Fruit fly (Drosophila melanogaster) whole organism, pupa: ENCODE data around the gene CG15143.

ENCODE experiments used
- CG10348 ChIP-seq: fragments of 200-800 bp; sonication (Bioruptor generic); IDR thresholded peaks from 2 replicates; pipeline ENCODE4 v1.3.6; 2022; ENCODE audit warnings: missing biosample characterization, missing genetic modification characterization
- CG12605 ChIP-seq: fragments of 200-800 bp; sonication (Bioruptor generic); IDR thresholded peaks from 2 replicates; pipeline ENCODE4 v1.3.6; 2022; ENCODE audit warnings: missing biosample characterization, missing genetic modification characterization
- CG13204 ChIP-seq: fragments of 200-800 bp; sonication (Bioruptor generic); optimal IDR thresholded peaks from 2 replicates; lab custom pipeline; 2018; ENCODE audit warnings: missing biosample characterization, mild to moderate bottlenecking, missing genetic modification characterization, moderate library complexity
- CG14655 ChIP-seq: fragments of 200-800 bp; sonication (Bioruptor generic); optimal IDR thresholded peaks from 3 replicates; lab custom pipeline; 2017; ENCODE audit warnings: mild to moderate bottlenecking, missing biosample characterization, missing genetic modification reagents, missing genetic modification characterization
- CG15710 ChIP-seq: fragments of 200-800 bp; sonication (Bioruptor generic); optimal IDR thresholded peaks from 2 replicates; lab custom pipeline; 2018; ENCODE audit warnings: missing biosample characterization, mild to moderate bottlenecking, missing genetic modification characterization, moderate library complexity
- CG17806 ChIP-seq: fragments of 200-800 bp; sonication (Bioruptor generic); optimal IDR thresholded peaks from 2 replicates; lab custom pipeline; 2018; ENCODE audit warnings: missing biosample characterization, mild to moderate bottlenecking, missing genetic modification characterization, moderate library complexity
- CG32121 ChIP-seq: fragments of 200-800 bp; sonication (Bioruptor generic); IDR thresholded peaks from 2 replicates; pipeline ENCODE4 v1.3.6; 2022; ENCODE audit warnings: missing biosample characterization, missing genetic modification characterization
- CG34367 ChIP-seq: fragments of 200-800 bp; sonication (Bioruptor generic); optimal IDR thresholded peaks from 2 replicates; lab custom pipeline; 2018; ENCODE audit warnings: missing biosample characterization, mild to moderate bottlenecking, missing genetic modification characterization
- CG4496 ChIP-seq: fragments of 200-800 bp; sonication (Bioruptor generic); IDR thresholded peaks from 3 replicates; pipeline ENCODE4 v1.3.6; 2022; ENCODE audit warnings: missing biosample characterization, missing genetic modification characterization
- CG8159 ChIP-seq: fragments of 200-800 bp; sonication (Bioruptor generic); optimal IDR thresholded peaks from 3 replicates; lab custom pipeline; 2018; ENCODE audit warnings: missing biosample characterization, mild to moderate bottlenecking, missing genetic modification characterization, moderate library complexity
- CG8301 ChIP-seq: fragments of 200-800 bp; sonication (Bioruptor generic); optimal IDR thresholded peaks from 2 replicates; lab custom pipeline; 2018; ENCODE audit warnings: missing biosample characterization, mild to moderate bottlenecking, missing genetic modification characterization
- CG9948 ChIP-seq: fragments of 200-800 bp; sonication (Bioruptor generic); optimal IDR thresholded peaks from 2 replicates; lab custom pipeline; 2018; ENCODE audit warnings: missing biosample characterization, mild to moderate bottlenecking, missing genetic modification characterization, moderate library complexity
- D1 ChIP-seq: fragments of 200-800 bp; sonication (Bioruptor generic); optimal IDR thresholded peaks from 2 replicates; lab custom pipeline; 2018; ENCODE audit warnings: missing biosample characterization, mild to moderate bottlenecking, missing genetic modification characterization, moderate library complexity
- EcR ChIP-seq: fragments of 200-800 bp; sonication (Bioruptor generic); optimal IDR thresholded peaks from 3 replicates; lab custom pipeline; 2019; ENCODE audit warnings: missing biosample characterization, missing genetic modification characterization, mild to moderate bottlenecking, moderate library complexity, missing genetic modification reagents
- Ets98B ChIP-seq: fragments of 200-800 bp; sonication (Bioruptor generic); IDR thresholded peaks from 2 replicates; pipeline ENCODE4 v1.3.6; 2022; ENCODE audit warnings: missing biosample characterization, missing genetic modification characterization
- Pif1A ChIP-seq: fragments of 200-800 bp; sonication (Bioruptor generic); optimal IDR thresholded peaks from 3 replicates; lab custom pipeline; 2016; ENCODE audit warnings: missing biosample characterization, missing genetic modification characterization
- Pif1B ChIP-seq: fragments of 200-800 bp; sonication (Bioruptor generic); optimal IDR thresholded peaks from 3 replicates; lab custom pipeline; 2016; ENCODE audit warnings: missing biosample characterization, missing genetic modification characterization
- Snoo ChIP-seq: fragments of 200-800 bp; sonication (Bioruptor generic); optimal IDR thresholded peaks from 3 replicates; lab custom pipeline; 2017; ENCODE audit warnings: missing biosample characterization, mild to moderate bottlenecking, missing genetic modification characterization, inconsistent platforms
- fd96Ca ChIP-seq: fragments of 200-800 bp; sonication (Bioruptor generic); IDR thresholded peaks from 3 replicates; pipeline ENCODE4 v1.3.6; 2022; ENCODE audit warnings: missing biosample characterization, missing genetic modification characterization
- gl ChIP-seq: fragments of 200-800 bp; sonication (Bioruptor generic); optimal IDR thresholded peaks from 2 replicates; lab custom pipeline; 2018; ENCODE audit warnings: missing biosample characterization, mild to moderate bottlenecking, missing genetic modification characterization
- rn ChIP-seq: fragments of 200-800 bp; sonication (Bioruptor generic); IDR thresholded peaks from 2 replicates; pipeline ENCODE4 v1.3.6; 2022; ENCODE audit warnings: missing biosample characterization, missing genetic modification characterization

CG15143 gene

DNA sequence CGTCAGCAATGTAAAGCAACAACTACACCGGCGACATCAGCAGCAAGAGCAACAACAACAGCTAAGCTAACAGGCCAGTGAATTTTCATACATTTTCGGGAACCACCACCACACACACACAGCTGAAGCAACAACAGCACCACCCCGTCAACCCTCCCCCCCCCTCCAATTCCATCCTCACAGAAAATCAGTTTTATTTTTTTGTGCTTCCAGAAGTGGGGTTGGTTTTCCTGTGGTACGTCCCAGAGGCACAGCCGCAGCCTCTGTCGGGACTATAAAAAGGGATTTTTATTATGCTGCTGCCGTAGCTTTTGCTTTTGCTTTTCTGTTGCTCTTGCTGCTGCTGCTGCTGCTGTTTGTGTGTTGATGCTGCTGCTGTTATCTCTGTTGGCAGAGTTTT is 34.9 kb upstream of the CG15143 start:
- TF ChIP-seq gl (tag; lab: Kevin White, UChicago) (no peak), CG4496 (GFP tag; lab: Robert Waterston, UW) (no peak), CG34367 (tag; lab: Kevin White, UChicago) (no peak), Pif1B (GFP tag; lab: Kevin White, UChicago) (no peak), EcR (GFP tag; lab: Kevin White, UChicago) (no peak), CG12605 (GFP tag; lab: Robert Waterston, UW) (no peak)
- TF ChIP-seq, all 21 proteins: peak for 0

DNA sequence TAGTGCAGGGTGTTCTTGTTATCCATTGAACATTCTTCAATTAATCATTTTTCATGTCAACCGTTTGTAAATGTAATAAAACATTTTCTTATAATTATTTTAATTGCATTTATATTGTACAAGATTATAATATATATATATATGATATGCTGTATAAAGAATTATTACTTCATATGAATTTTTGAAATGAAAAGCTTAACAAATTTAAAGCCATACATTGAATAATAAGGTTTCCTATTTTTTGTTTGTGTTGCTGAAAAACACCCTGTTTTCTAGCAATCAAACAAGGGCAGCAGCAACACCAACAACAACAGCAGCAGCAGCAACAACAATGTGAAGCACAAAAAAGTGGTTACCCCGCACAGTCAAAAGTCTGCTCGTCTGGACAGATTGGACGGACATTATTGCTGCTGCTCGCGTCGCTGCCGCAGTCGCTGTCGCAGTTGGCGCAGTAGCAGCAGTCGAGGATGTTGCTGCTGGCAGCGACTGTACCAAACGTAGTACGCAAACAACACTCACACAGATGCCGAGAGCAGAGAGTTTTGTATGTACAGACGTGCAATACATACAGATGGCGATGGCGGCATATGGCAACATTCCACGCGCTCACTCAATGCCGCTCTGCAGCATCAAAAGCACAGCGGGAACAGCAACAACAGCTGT is 33.9 kb upstream of the CG15143 start:
- TF ChIP-seq CG9948 (tag; lab: Kevin White, UChicago) = no peak
- no peak for TF ChIP-seq Snoo (tag; lab: Kevin White, UChicago)
- no peak for TF ChIP-seq CG34367 (tag; lab: Kevin White, UChicago)
- peak; percentile 56 for TF ChIP-seq CG15710 (tag; lab: Kevin White, UChicago)
- TF ChIP-seq CG14655 (GFP tag; lab: Kevin White, UChicago) = peak; percentile 27
- TF ChIP-seq fd96Ca (GFP tag; lab: Robert Waterston, UW) = no peak
- TF ChIP-seq CG32121 = no peak
- TF ChIP-seq CG8159 (tag; lab: Kevin White, UChicago) = peak; percentile 63
- TF ChIP-seq CG8301 (tag; lab: Kevin White, UChicago) = peak; percentile 3

DNA sequence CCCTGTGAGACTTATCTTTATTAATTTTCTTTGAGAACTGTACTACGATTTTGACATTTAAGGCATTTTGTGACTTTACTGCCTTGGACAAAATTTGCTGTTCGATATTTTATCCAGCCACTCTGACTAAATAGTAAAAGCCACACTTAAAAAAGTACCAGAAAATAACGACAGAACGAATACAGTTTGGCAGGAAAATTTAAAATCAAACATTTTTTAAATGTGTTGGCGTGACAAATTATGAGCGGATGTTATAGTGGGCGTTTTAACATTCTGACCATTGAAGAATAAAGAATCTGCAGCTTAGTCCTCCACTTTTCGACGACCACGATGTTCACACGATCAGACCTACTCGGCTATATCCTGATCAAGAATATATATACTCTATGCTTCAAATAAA is 31.3 kb upstream of the CG15143 start, which contains the start of gene CG7094:
Gene CG7094, minus strand, starts transcription at position 101 of the 400 bp plus-strand sequence.
- TF ChIP-seq CG8301 (tag; lab: Kevin White, UChicago) (no peak), CG4496 (GFP tag; lab: Robert Waterston, UW) (no peak), fd96Ca (GFP tag; lab: Robert Waterston, UW) (no peak), CG15710 (tag; lab: Kevin White, UChicago) (no peak), CG32121 (no peak), EcR (GFP tag; lab: Kevin White, UChicago) (no peak), CG17806 (tag; lab: Kevin White, UChicago) (no peak), rn (GFP tag; lab: Robert Waterston, UW) (no peak), CG14655 (GFP tag; lab: Kevin White, UChicago) (no peak), Snoo (tag; lab: Kevin White, UChicago) (no peak), CG12605 (GFP tag; lab: Robert Waterston, UW) (no peak), D1 (tag; lab: Kevin White, UChicago) (no peak)

DNA sequence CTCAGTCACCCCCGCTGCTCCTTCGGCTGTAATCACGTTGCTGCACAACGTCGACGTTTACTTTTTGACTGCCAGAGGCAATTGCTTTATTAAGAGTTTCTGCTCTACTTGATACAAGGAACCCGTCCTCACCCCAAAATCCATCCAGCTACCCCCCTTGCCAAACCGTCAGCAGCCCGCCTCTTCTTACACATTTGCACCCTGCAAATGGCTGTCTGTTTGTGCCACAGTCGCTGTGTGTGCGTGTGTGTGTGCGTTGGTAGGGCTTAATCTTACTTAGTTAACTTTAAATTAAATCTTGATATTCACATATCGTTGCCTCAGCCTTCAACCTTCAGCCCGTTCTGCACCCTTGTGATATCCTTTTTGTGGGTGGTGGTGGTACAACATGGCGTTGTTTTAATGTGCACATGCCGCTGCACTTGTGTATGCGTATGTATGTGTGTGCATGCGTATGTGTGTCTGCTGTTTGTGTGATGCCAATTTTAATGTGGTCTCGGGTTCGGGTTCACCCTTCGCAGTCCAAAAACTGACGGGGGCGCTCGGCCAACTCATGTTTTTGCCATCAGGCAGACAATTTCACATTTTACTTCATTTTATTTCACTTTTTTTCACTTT is 18.4 kb upstream of the CG15143 start:
- TF ChIP-seq CG4496 (GFP tag; lab: Robert Waterston, UW) (no peak), CG14655 (GFP tag; lab: Kevin White, UChicago) (no peak), CG9948 (tag; lab: Kevin White, UChicago) (no peak), Pif1A (GFP tag; lab: Kevin White, UChicago) (no peak), CG10348 (GFP tag; lab: Robert Waterston, UW) (no peak), gl (tag; lab: Kevin White, UChicago) (no peak), CG8159 (tag; lab: Kevin White, UChicago) (no peak), CG8301 (tag; lab: Kevin White, UChicago) (no peak), CG15710 (tag; lab: Kevin White, UChicago) (no peak), CG34367 (tag; lab: Kevin White, UChicago) (no peak), Snoo (tag; lab: Kevin White, UChicago) (no peak), rn (GFP tag; lab: Robert Waterston, UW) (no peak), CG17806 (tag; lab: Kevin White, UChicago) (no peak), CG32121 (no peak), CG13204 (no peak), Pif1B (GFP tag; lab: Kevin White, UChicago) (no peak), D1 (tag; lab: Kevin White, UChicago) (no peak), CG12605 (GFP tag; lab: Robert Waterston, UW) (no peak), Ets98B (GFP tag; lab: Robert Waterston, UW) (no peak)

DNA sequence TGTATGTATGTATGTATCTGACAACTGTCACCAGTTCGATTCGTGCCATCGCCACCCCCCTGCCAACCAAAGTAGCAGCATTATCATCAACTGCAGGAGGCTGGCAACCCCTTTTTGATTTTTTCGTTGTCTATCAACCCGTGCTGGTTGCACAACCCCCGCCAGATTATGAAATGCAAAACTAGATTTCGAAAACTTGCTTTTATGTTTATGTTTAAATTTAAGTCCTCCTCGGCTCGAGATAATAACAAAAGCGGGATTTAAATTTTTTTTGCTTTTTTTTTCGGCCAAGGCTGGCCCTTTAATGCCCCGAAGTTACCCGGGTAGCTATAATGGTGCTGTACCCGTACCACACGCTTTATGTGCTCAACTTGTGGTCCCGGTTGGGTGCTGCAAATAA is 16.8 kb upstream of the CG15143 start:
- TF ChIP-seq EcR (GFP tag; lab: Kevin White, UChicago) (no peak), CG14655 (GFP tag; lab: Kevin White, UChicago) (no peak), CG8301 (tag; lab: Kevin White, UChicago) (no peak), CG9948 (tag; lab: Kevin White, UChicago) (no peak), fd96Ca (GFP tag; lab: Robert Waterston, UW) (no peak), rn (GFP tag; lab: Robert Waterston, UW) (no peak), Ets98B (GFP tag; lab: Robert Waterston, UW) (no peak), gl (tag; lab: Kevin White, UChicago) (no peak), Snoo (tag; lab: Kevin White, UChicago) (no peak), CG4496 (GFP tag; lab: Robert Waterston, UW) (no peak), CG34367 (tag; lab: Kevin White, UChicago) (no peak), CG12605 (GFP tag; lab: Robert Waterston, UW) (no peak), D1 (tag; lab: Kevin White, UChicago) (no peak), CG13204 (no peak), Pif1B (GFP tag; lab: Kevin White, UChicago) (no peak), CG8159 (tag; lab: Kevin White, UChicago) (no peak), CG15710 (tag; lab: Kevin White, UChicago) (no peak)
